Worm (Caenorhabditis elegans): ENCODE data around the gene srlf-7.

The srlf-7 gene

DNA sequence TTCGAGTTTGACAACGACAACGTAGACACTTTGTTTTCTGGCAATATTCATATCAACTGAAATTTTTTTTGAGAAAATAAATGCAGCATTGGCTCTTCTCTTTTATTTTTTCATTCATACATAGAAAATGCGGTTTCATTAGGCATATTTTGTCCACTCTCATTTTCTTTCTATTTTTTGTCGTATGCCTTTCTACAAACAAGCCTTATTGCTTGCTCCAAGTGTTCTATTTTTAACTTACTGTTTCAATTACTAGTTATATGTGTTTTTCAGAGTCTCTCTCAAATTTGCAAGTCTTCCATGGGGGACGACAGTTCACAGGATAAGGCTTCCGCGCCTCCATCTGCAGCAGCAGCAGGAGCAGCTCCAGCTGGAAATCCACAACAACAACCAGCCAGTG lies 16.9 kb downstream of the srlf-7 start, which contains the start of gene kcc-1:
Gene kcc-1, plus strand, starts transcription at position 301 of the 400 bp plus-strand sequence.
- no peak for TF ChIP-seq ztf-29 (GFP tag; IDR thresholded peaks at IDR 0.05)
- no peak for TF ChIP-seq ref-1 (GFP tag; conservative IDR thresholded peaks at IDR 0.05)
- TF ChIP-seq flt-1 (GFP tag; IDR thresholded peaks at IDR 0.05): no peak
- no peak for TF ChIP-seq cog-1 (tag; optimal IDR thresholded peaks at IDR 0.05)
- no peak for TF ChIP-seq T22C8.4 (GFP tag; IDR thresholded peaks at IDR 0.05)
- TF ChIP-seq med-1 (GFP tag; optimal IDR thresholded peaks at IDR 0.05; ENCODE audit: insufficient read depth): no peak
- no peak for TF ChIP-seq tab-1 (GFP tag; IDR thresholded peaks at IDR 0.05)
- no peak for TF ChIP-seq klf-2 (GFP tag; conservative IDR thresholded peaks at IDR 0.05)
- TF ChIP-seq ztf-23 (GFP tag; IDR thresholded peaks at IDR 0.05): no peak

- TF ChIP-seq ztf-29 (GFP tag; IDR thresholded peaks at IDR 0.05) (no peak), ztf-23 (GFP tag; IDR thresholded peaks at IDR 0.05) (no peak), med-1 (GFP tag; optimal IDR thresholded peaks at IDR 0.05; ENCODE audit: insufficient read depth) (no peak), klf-2 (GFP tag; conservative IDR thresholded peaks at IDR 0.05) (no peak), ref-1 (GFP tag; conservative IDR thresholded peaks at IDR 0.05) (no peak), flt-1 (GFP tag; IDR thresholded peaks at IDR 0.05) (no peak), tab-1 (GFP tag; IDR thresholded peaks at IDR 0.05) (no peak), T22C8.4 (GFP tag; IDR thresholded peaks at IDR 0.05) (no peak), cog-1 (tag; optimal IDR thresholded peaks at IDR 0.05) (no peak)
Observed at ce11 chrIV:7208961-7209360, 19.9 kb downstream of the srlf-7 start.

ce11 chrIV:7211313-7211712 lies 22.2 kb downstream of the srlf-7 start:
- TF ChIP-seq T22C8.4 (GFP tag; IDR thresholded peaks at IDR 0.05) (no peak), ref-1 (GFP tag; conservative IDR thresholded peaks at IDR 0.05) (no peak), med-1 (GFP tag; optimal IDR thresholded peaks at IDR 0.05; ENCODE audit: insufficient read depth) (no peak), cog-1 (tag; optimal IDR thresholded peaks at IDR 0.05) (no peak), klf-2 (GFP tag; conservative IDR thresholded peaks at IDR 0.05) (no peak), ztf-29 (GFP tag; IDR thresholded peaks at IDR 0.05) (no peak), flt-1 (GFP tag; IDR thresholded peaks at IDR 0.05) (no peak), tab-1 (GFP tag; IDR thresholded peaks at IDR 0.05) (no peak), ztf-23 (GFP tag; IDR thresholded peaks at IDR 0.05) (no peak)

DNA sequence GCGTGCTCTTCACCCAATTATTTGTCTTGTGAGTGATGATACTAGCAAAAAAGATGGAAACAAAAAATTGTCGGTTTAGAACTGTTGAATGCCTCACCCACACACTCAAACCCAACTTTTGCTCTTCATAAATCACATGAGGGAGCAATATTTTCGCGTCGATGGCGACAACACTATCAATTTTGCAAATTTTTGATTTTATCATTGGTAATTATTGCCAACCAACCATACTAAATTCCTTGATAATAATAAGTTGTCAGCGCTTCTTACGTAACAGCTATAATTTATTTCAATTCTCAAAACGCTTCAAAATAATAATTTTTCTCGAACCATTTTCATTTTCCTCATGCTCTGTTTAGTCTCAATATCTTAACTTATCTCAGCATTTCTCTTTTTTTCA lies 23.7 kb downstream of the srlf-7 start:
- TF ChIP-seq T22C8.4 (GFP tag; IDR thresholded peaks at IDR 0.05) (no peak), ref-1 (GFP tag; conservative IDR thresholded peaks at IDR 0.05) (no peak), flt-1 (GFP tag; IDR thresholded peaks at IDR 0.05) (no peak)

ce11 chrIV:7216210-7216609 lies 27.1 kb downstream of the srlf-7 start:
- TF ChIP-seq flt-1 (GFP tag; IDR thresholded peaks at IDR 0.05) (no peak), cog-1 (tag; optimal IDR thresholded peaks at IDR 0.05) (no peak), tab-1 (GFP tag; IDR thresholded peaks at IDR 0.05) (no peak)

ce11 chrIV:7219398-7220087 lies 30.5 kb downstream of the srlf-7 start, which contains the start of the genes glb-23 and R13A1.1:
glb-23 (minus strand) TSS chrIV:7219498.
R13A1.1 (plus strand) TSS chrIV:7220037.
- TF ChIP-seq ref-1 (GFP tag; conservative IDR thresholded peaks at IDR 0.05) (no peak), tab-1 (GFP tag; IDR thresholded peaks at IDR 0.05) (no peak), flt-1 (GFP tag; IDR thresholded peaks at IDR 0.05) (no peak), med-1 (GFP tag; optimal IDR thresholded peaks at IDR 0.05; ENCODE audit: insufficient read depth) (no peak), ztf-29 (GFP tag; IDR thresholded peaks at IDR 0.05) (no peak), ztf-23 (GFP tag; IDR thresholded peaks at IDR 0.05) (no peak), T22C8.4 (GFP tag; IDR thresholded peaks at IDR 0.05) (no peak), klf-2 (GFP tag; conservative IDR thresholded peaks at IDR 0.05) (no peak), cog-1 (tag; optimal IDR thresholded peaks at IDR 0.05) (no peak)

DNA sequence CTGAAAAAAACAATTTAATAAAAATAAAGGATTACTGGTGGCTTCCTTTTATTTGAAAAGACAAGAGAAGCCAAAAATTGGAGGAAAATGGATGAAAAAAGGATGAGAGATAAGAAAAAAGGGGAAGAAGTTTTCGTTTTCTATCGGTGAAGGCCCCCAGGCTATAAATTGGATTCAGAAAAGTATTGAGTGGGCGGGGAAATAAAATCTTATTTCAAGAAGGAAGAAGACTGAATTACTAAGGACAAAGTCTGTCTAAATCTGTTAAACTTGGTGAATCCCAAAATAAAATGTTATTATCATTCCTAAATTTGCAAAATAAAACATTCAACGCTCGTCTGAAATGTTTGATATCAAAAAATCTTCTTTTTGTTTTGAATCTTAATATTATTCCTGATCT lies 33.0 kb downstream of the srlf-7 start:
- TF ChIP-seq cog-1 (tag; optimal IDR thresholded peaks at IDR 0.05) (no peak), T22C8.4 (GFP tag; IDR thresholded peaks at IDR 0.05) (no peak), klf-2 (GFP tag; conservative IDR thresholded peaks at IDR 0.05) (no peak), ztf-23 (GFP tag; IDR thresholded peaks at IDR 0.05) (no peak), flt-1 (GFP tag; IDR thresholded peaks at IDR 0.05) (no peak), ref-1 (GFP tag; conservative IDR thresholded peaks at IDR 0.05) (no peak), med-1 (GFP tag; optimal IDR thresholded peaks at IDR 0.05; ENCODE audit: insufficient read depth) (no peak), ztf-29 (GFP tag; IDR thresholded peaks at IDR 0.05) (no peak), tab-1 (GFP tag; IDR thresholded peaks at IDR 0.05) (no peak)

DNA sequence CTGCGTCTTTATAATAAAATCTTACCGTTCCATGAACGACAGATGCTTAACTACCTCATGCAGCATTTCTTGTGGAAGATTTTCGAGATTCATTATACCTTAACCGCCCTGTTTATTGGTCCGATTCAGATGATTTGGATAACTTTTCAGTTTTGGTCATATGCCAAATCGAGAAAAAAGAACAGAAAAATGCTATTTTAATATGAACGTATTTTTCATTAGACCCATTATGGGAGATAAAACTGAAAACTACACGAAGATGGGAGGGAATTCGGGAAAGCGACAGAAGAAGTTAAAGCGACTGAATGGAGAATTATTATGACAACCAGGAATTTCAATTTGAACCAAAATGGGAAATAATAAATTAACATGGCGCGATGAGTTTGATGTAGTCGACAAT lies 38.0 kb downstream of the srlf-7 start, which contains the start of gene R13A1.10:
Gene R13A1.10, minus strand, starts transcription at position 101 of the 400 bp plus-strand sequence.
- no peak for TF ChIP-seq cog-1 (tag; optimal IDR thresholded peaks at IDR 0.05)
- no peak for TF ChIP-seq med-1 (GFP tag; optimal IDR thresholded peaks at IDR 0.05; ENCODE audit: insufficient read depth)
- TF ChIP-seq ztf-29 (GFP tag; IDR thresholded peaks at IDR 0.05): no peak
- TF ChIP-seq ztf-23 (GFP tag; IDR thresholded peaks at IDR 0.05): no peak
- TF ChIP-seq flt-1 (GFP tag; IDR thresholded peaks at IDR 0.05): no peak
- no peak for TF ChIP-seq klf-2 (GFP tag; conservative IDR thresholded peaks at IDR 0.05)
- no peak for TF ChIP-seq tab-1 (GFP tag; IDR thresholded peaks at IDR 0.05)
- TF ChIP-seq ref-1 (GFP tag; conservative IDR thresholded peaks at IDR 0.05): no peak
- TF ChIP-seq T22C8.4 (GFP tag; IDR thresholded peaks at IDR 0.05): no peak

ce11 chrIV:7228208-7228607 lies 39.1 kb downstream of the srlf-7 start, which contains the start of gene D2024.5:
D2024.5 (minus strand) TSS chrIV:7228308.
- TF ChIP-seq T22C8.4 (GFP tag; IDR thresholded peaks at IDR 0.05) (no peak), ref-1 (GFP tag; conservative IDR thresholded peaks at IDR 0.05) (no peak), flt-1 (GFP tag; IDR thresholded peaks at IDR 0.05) (no peak), cog-1 (tag; optimal IDR thresholded peaks at IDR 0.05) (no peak), ztf-29 (GFP tag; IDR thresholded peaks at IDR 0.05) (no peak), ztf-23 (GFP tag; IDR thresholded peaks at IDR 0.05) (no peak), med-1 (GFP tag; optimal IDR thresholded peaks at IDR 0.05; ENCODE audit: insufficient read depth) (no peak), klf-2 (GFP tag; conservative IDR thresholded peaks at IDR 0.05) (no peak)

- TF ChIP-seq tab-1 (GFP tag; IDR thresholded peaks at IDR 0.05) (no peak), cog-1 (tag; optimal IDR thresholded peaks at IDR 0.05) (peak; percentile 33), flt-1 (GFP tag; IDR thresholded peaks at IDR 0.05) (peak; percentile 60), T22C8.4 (GFP tag; IDR thresholded peaks at IDR 0.05) (peak; percentile 78)
Observed at ce11 chrIV:7230198-7230597, 41.1 kb downstream of the srlf-7 start, which contains the start of gene cap-1. cap-1 (minus strand) TSS chrIV:7230223.

Measured in whole organism, midembryonic.